Fruit fly (Drosophila melanogaster): ENCODE measurements around the gene Ucp4B.

Ucp4B gene

DNA sequence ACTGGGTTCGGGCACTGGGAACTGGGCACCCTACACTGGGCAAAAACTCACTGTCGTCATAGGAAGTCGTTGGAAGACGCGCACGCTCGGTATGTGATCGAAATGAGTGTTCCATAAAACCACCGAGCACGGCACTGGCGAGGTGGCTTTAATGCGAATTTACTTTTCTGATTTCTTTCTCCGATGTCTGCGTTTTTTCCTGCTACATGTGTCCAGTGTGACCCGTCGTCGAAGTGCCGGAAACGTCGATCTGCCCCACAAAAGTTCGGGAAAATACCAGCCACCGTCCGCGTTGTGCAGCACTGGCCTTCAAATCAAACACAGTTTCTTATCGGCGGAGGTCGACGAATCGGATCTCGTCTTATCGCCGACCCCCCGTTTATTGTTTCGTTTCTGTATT is 29.6 kb downstream of the Ucp4B start, which contains the start of gene Kdm5 (continued):
- no peak for TF ChIP-seq emc (GFP tag; optimal IDR thresholded peaks at IDR 0.05)
- peak; percentile 55 for TF ChIP-seq CG6765 (GFP tag; optimal IDR thresholded peaks at IDR 0.05)
- TF ChIP-seq tgo (GFP tag; IDR thresholded peaks at IDR 0.05) = no peak
- TF ChIP-seq CG14710 (tag; optimal IDR thresholded peaks at IDR 0.05) = peak; percentile 46
- TF ChIP-seq croc (GFP tag; conservative IDR thresholded peaks at IDR 0.05) = no peak; the same call in 2 of the 3 replicates
- peak; percentile 34 for TF ChIP-seq Scr (GFP tag; IDR thresholded peaks at IDR 0.05; ENCODE audit: partially characterized antibody)
- TF ChIP-seq zen (tag; optimal IDR thresholded peaks at IDR 0.05) = peak; percentile 16
- peak; percentile 55 for TF ChIP-seq CG3847 (GFP tag; IDR thresholded peaks at IDR 0.05)
- peak; percentile 29; the same call in 1 of the 2 replicates for TF ChIP-seq danr (GFP tag; IDR thresholded peaks at IDR 0.05)
- no peak for TF ChIP-seq CG17568 (GFP tag; optimal IDR thresholded peaks at IDR 0.05)
- TF ChIP-seq CG42726 (GFP tag; IDR thresholded peaks at IDR 0.05; ENCODE audit: partially characterized antibody) = no peak
- TF ChIP-seq Chrac-16 (GFP tag; optimal IDR thresholded peaks at IDR 0.05) = no peak
- TF ChIP-seq CG1647 (GFP tag; optimal IDR thresholded peaks at IDR 0.05) = no peak
- TF ChIP-seq fd102C (GFP tag; optimal IDR thresholded peaks at IDR 0.05) = no peak
- no peak for TF ChIP-seq tna (GFP tag; IDR thresholded peaks at IDR 0.05; ENCODE audit: partially characterized antibody)
- TF ChIP-seq CG31441 (GFP tag; IDR thresholded peaks at IDR 0.05) = no peak
- TF ChIP-seq seq (GFP tag; IDR thresholded peaks at IDR 0.05) = no peak
- peak; percentile 30 for TF ChIP-seq MTF-1 (GFP tag; optimal IDR thresholded peaks at IDR 0.05; ENCODE audit: borderline replicate concordance)
- peak; percentile 54 for TF ChIP-seq CG9609 (GFP tag; optimal IDR thresholded peaks at IDR 0.05)
- no peak for TF ChIP-seq ap (GFP tag; IDR thresholded peaks at IDR 0.05)
- TF ChIP-seq mam (GFP tag; optimal IDR thresholded peaks at IDR 0.05) = no peak
- TF ChIP-seq sqz (GFP tag; optimal IDR thresholded peaks at IDR 0.05) = peak; percentile 3
- no peak for TF ChIP-seq pum (GFP tag; optimal IDR thresholded peaks at IDR 0.05)
- no peak for TF ChIP-seq CG5180 (GFP tag; optimal IDR thresholded peaks at IDR 0.05)
- no peak for TF ChIP-seq run (tag; optimal IDR thresholded peaks at IDR 0.05)

DNA sequence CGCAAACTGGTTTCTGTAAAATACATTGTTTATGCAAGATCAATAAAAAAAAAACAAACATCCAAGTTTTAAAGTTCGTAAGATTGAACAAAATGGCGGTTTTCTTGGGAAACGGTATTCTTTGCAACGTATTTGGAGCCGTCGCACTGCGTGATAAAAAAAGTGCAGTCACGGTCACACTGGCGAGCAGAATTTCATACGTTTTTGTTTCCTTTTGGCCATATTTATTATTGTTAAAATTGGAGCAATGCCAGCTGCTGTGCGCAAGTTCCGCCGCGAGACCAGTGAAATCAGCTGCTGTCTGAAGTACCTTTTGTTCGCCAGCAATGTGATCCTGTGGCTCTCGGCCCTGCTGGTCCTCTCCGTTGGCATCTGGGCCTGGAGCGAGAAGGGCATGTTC is 30.4 kb downstream of the Ucp4B start, which contains the start of gene Tsp26A:
Gene Tsp26A, plus strand, starts transcription at position 164 of the 400 bp plus-strand sequence.
- TF ChIP-seq Awh (GFP tag; IDR thresholded peaks at IDR 0.05) = no peak
- TF ChIP-seq CG4617 (GFP tag; optimal IDR thresholded peaks at IDR 0.05; ENCODE audit: borderline replicate concordance) = peak; percentile 61
- TF ChIP-seq Atf3 (GFP tag; optimal IDR thresholded peaks at IDR 0.05) = no peak
- no peak for TF ChIP-seq CG18262 (tag; optimal IDR thresholded peaks at IDR 0.05)
- TF ChIP-seq Dp (GFP tag; optimal IDR thresholded peaks at IDR 0.05) = peak; percentile 47
- no peak for TF ChIP-seq Bgb (GFP tag; IDR thresholded peaks at IDR 0.05; ENCODE audit: partially characterized antibody)
- TF ChIP-seq Chrac-16 (GFP tag; optimal IDR thresholded peaks at IDR 0.05) = no peak
- no peak for TF ChIP-seq so (GFP tag; IDR thresholded peaks at IDR 0.05)
- no peak for TF ChIP-seq CG7745 (tag; optimal IDR thresholded peaks at IDR 0.05)
- TF ChIP-seq Med (GFP tag) = peak; percentile 62
- no peak for TF ChIP-seq CG10431 (GFP tag; optimal IDR thresholded peaks at IDR 0.05)
- no peak for TF ChIP-seq Dfd (GFP tag; optimal IDR thresholded peaks at IDR 0.05)
- no peak for TF ChIP-seq bowl (GFP tag; IDR thresholded peaks at IDR 0.05)
- TF ChIP-seq zfh2 (GFP tag; optimal IDR thresholded peaks at IDR 0.05) = no peak
- peak; percentile 27; the same call in 1 of the 3 replicates for TF ChIP-seq zfh1 (GFP tag; IDR thresholded peaks at IDR 0.05)
- peak; percentile 29 for TF ChIP-seq Ets97D (GFP tag; optimal IDR thresholded peaks at IDR 0.05)
- TF ChIP-seq Rfx (GFP tag; IDR thresholded peaks at IDR 0.05) = peak; percentile 23; the same call in 1 of the 2 replicates
- peak; percentile 78 for TF ChIP-seq MESR4 (GFP tag; optimal IDR thresholded peaks at IDR 0.05)
- no peak for TF ChIP-seq Ravus (GFP tag; IDR thresholded peaks at IDR 0.05)
- TF ChIP-seq Nf-YB (GFP tag; optimal IDR thresholded peaks at IDR 0.05) = no peak
- TF ChIP-seq wor (GFP tag; IDR thresholded peaks at IDR 0.05) = no peak
- no peak for TF ChIP-seq cwo (GFP tag; optimal IDR thresholded peaks at IDR 0.05)
- peak; percentile 39 for TF ChIP-seq Myb (GFP tag; optimal IDR thresholded peaks at IDR 0.05)
- peak; percentile 55 for TF ChIP-seq stwl (tag; optimal IDR thresholded peaks at IDR 0.05)
- TF ChIP-seq ranshi (GFP tag; IDR thresholded peaks at IDR 0.05) = 0 out of 2 replicates have a peak, but pooled peaks have one; percentile 16
- TF ChIP-seq br (optimal IDR thresholded peaks at IDR 0.05) = no peak
- no peak for TF ChIP-seq CG2889 (GFP tag; IDR thresholded peaks at IDR 0.05)
- peak; percentile 15 for TF ChIP-seq CoRest (tag; optimal IDR thresholded peaks at IDR 0.05)

Measured in whole organism, embryonic.